Worm (Caenorhabditis elegans) whole organism, young adult: ENCODE data around the gene spp-16.

ENCODE experiments used
- F33H1.4 ChIP-seq: fragments of 200-800 bp; sonication (Bioruptor generic); IDR thresholded peaks from 2 replicates; pipeline ENCODE4 v1.3.6; 2022; ENCODE audit warnings: missing genetic modification reagents, missing genetic modification characterization, missing compliant biosample characterization
- F57A8.1 ChIP-seq: fragments of 200-800 bp; sonication (Bioruptor generic); optimal IDR thresholded peaks from 2 replicates; lab custom pipeline; 2018; ENCODE audit warnings: mild to moderate bottlenecking, missing genetic modification characterization, moderate library complexity, missing compliant biosample characterization
- Y95B8A.8 ChIP-seq: fragments of 200-800 bp; sonication (Bioruptor generic); IDR thresholded peaks from 2 replicates; pipeline ENCODE4 v1.3.6; 2022; ENCODE audit warnings: missing genetic modification reagents, missing genetic modification characterization, missing compliant biosample characterization
- ZK185.1 ChIP-seq: sonication (generic microtip); optimal IDR thresholded peaks from 2 replicates; lab custom pipeline; 2016; ENCODE audit warnings: mild to moderate bottlenecking, missing genetic modification characterization, missing compliant biosample characterization; ENCODE audit not compliant: poor library complexity, severe bottlenecking
- akir-1 ChIP-seq: fragments of 200-800 bp; sonication (Bioruptor generic); optimal IDR thresholded peaks from 2 replicates; lab custom pipeline; 2018; ENCODE audit warnings: mild to moderate bottlenecking, missing genetic modification characterization, moderate library complexity, missing compliant biosample characterization
- aptf-2 ChIP-seq: fragments of 200-800 bp; sonication (Bioruptor generic); conservative IDR thresholded peaks from 2 replicates; pipeline ENCODE4 v1.3.6; 2022; ENCODE audit warnings: missing genetic modification reagents, missing genetic modification characterization, missing compliant biosample characterization
- athp-1 ChIP-seq: sonication (generic microtip); optimal IDR thresholded peaks from 2 replicates; lab custom pipeline; 2017; ENCODE audit warnings: mild to moderate bottlenecking, missing genetic modification characterization, missing compliant biosample characterization
- bed-1 ChIP-seq: fragments of 200-800 bp; sonication (Bioruptor generic); IDR thresholded peaks from 2 replicates; pipeline ENCODE4 v1.3.6; 2022; ENCODE audit warnings: missing genetic modification reagents, missing genetic modification characterization, missing compliant biosample characterization
- ccch-3 ChIP-seq: fragments of 200-800 bp; sonication (Bioruptor generic); optimal IDR thresholded peaks from 2 replicates; lab custom pipeline; 2018; ENCODE audit warnings: mild to moderate bottlenecking, missing genetic modification characterization, missing compliant biosample characterization
- ceh-58 ChIP-seq: fragments of 200-800 bp; sonication (Bioruptor generic); IDR thresholded peaks from 2 replicates; pipeline ENCODE4 v1.3.6; 2022; ENCODE audit warnings: missing genetic modification characterization, missing compliant biosample characterization
- ceh-79 ChIP-seq: sonication (generic microtip); optimal IDR thresholded peaks from 2 replicates; lab custom pipeline; 2017; ENCODE audit warnings: mild to moderate bottlenecking, missing genetic modification characterization, missing compliant biosample characterization
- dpl-1 ChIP-seq: fragments of 150-350 bp; optimal IDR thresholded peaks from 2 replicates; lab custom pipeline; 2014; ENCODE audit warnings: missing biosample characterization, missing genetic modification reagents, missing genetic modification characterization
- efl-1 ChIP-seq: fragments of 150-350 bp; optimal IDR thresholded peaks from 2 replicates; lab custom pipeline; 2014; ENCODE audit warnings: missing biosample characterization, missing genetic modification reagents, missing genetic modification characterization
- egl-18 ChIP-seq: fragments of 200-800 bp; sonication (Bioruptor generic); IDR thresholded peaks from 2 replicates; pipeline ENCODE4 v1.3.6; 2022; ENCODE audit warnings: missing genetic modification reagents, missing genetic modification characterization, missing compliant biosample characterization
- hrde-1 ChIP-seq: sonication (generic microtip); optimal IDR thresholded peaks from 2 replicates; lab custom pipeline; 2016; ENCODE audit warnings: missing genetic modification characterization, mild to moderate bottlenecking, missing compliant biosample characterization, moderate library complexity, missing genotype, missing genetic modification reagents, borderline replicate concordance
- let-526 ChIP-seq: fragments of 200-800 bp; sonication (Bioruptor generic); IDR thresholded peaks from 2 replicates; pipeline ENCODE4 v1.3.6; 2022; ENCODE audit warnings: missing genetic modification reagents, missing genetic modification characterization, missing compliant biosample characterization
- lsy-27 ChIP-seq: sonication (generic microtip); optimal IDR thresholded peaks from 2 replicates; lab custom pipeline; 2017; ENCODE audit warnings: missing genetic modification characterization, mild to moderate bottlenecking, missing compliant biosample characterization, antibody characterized with exemption, missing genotype, borderline replicate concordance; ENCODE audit not compliant: insufficient read depth
- nfya-1 ChIP-seq: sonication (generic microtip); optimal IDR thresholded peaks from 2 replicates; lab custom pipeline; 2017; ENCODE audit warnings: antibody characterized with exemption, missing compliant biosample characterization, missing genetic modification characterization, borderline replicate concordance; ENCODE audit not compliant: insufficient read depth
- nfya-2 ChIP-seq: fragments of 200-800 bp; sonication (Bioruptor generic); IDR thresholded peaks from 2 replicates; pipeline ENCODE4 v1.3.6; 2022; ENCODE audit warnings: missing genetic modification reagents, missing genetic modification characterization, missing compliant biosample characterization
- nhr-120 ChIP-seq: fragments of 200-800 bp; sonication (Bioruptor generic); IDR thresholded peaks from 2 replicates; pipeline ENCODE4 v1.3.6; 2022; ENCODE audit warnings: missing genetic modification characterization, missing compliant biosample characterization
- nhr-80 ChIP-seq: sonication (generic microtip); optimal IDR thresholded peaks from 2 replicates; lab custom pipeline; 2016; ENCODE audit warnings: missing genetic modification characterization, missing compliant biosample characterization
- nhr-90 ChIP-seq: sonication (generic microtip); optimal IDR thresholded peaks from 2 replicates; lab custom pipeline; 2016; ENCODE audit warnings: missing genotype, mild to moderate bottlenecking, missing genetic modification characterization, missing compliant biosample characterization
- repo-1 ChIP-seq: sonication (generic microtip); optimal IDR thresholded peaks from 2 replicates; lab custom pipeline; 2017; ENCODE audit warnings: mild to moderate bottlenecking, missing genetic modification characterization, missing compliant biosample characterization
- tbp1 ChIP-seq: fragments of 200-800 bp; sonication (Bioruptor generic); optimal IDR thresholded peaks from 2 replicates; lab custom pipeline; 2018; ENCODE audit warnings: mild to moderate bottlenecking, missing genetic modification characterization, missing compliant biosample characterization
- tlf-1 ChIP-seq: fragments of 200-800 bp; sonication (Bioruptor generic); optimal IDR thresholded peaks from 2 replicates; lab custom pipeline; 2018; ENCODE audit warnings: mild to moderate bottlenecking, missing genetic modification characterization, missing compliant biosample characterization
- ztf-25 ChIP-seq: fragments of 200-800 bp; sonication (Bioruptor generic); IDR thresholded peaks from 2 replicates; pipeline ENCODE4 v1.3.6; 2022; ENCODE audit warnings: missing genetic modification reagents, missing genetic modification characterization, missing compliant biosample characterization
- ztf-3 ChIP-seq: fragments of 200-800 bp; sonication (Bioruptor generic); optimal IDR thresholded peaks from 2 replicates; lab custom pipeline; 2018; ENCODE audit warnings: mild to moderate bottlenecking, missing genetic modification characterization, missing compliant biosample characterization

The spp-16 gene

DNA sequence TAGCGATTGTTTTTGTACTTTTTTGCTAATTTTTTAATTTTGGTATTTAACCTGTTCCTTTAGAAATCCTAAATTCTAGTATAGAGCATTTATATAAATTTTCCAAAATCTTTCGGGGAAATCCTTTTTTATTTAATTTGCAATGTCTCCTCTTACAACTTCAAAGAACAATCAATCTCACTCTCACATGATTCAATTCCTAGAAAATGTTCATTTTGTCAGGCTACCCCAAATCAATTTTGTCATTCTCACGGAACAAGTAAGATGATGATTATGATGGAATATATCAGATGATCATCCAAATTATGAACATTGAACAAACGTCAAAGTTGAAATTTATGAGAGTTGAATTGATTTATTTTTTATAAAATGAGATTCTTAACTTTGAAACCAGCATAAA lies 36.2 kb upstream of the spp-16 start (continued):
- TF ChIP-seq F33H1.4 (GFP tag; lab: Robert Waterston, UW) (no peak), tbp1 (GFP tag; lab: Kevin White, UChicago) (peak; percentile 2), tlf-1 (GFP tag; lab: Kevin White, UChicago) (no peak)
- TF ChIP-seq, all 124 proteins: peak for 11

DNA sequence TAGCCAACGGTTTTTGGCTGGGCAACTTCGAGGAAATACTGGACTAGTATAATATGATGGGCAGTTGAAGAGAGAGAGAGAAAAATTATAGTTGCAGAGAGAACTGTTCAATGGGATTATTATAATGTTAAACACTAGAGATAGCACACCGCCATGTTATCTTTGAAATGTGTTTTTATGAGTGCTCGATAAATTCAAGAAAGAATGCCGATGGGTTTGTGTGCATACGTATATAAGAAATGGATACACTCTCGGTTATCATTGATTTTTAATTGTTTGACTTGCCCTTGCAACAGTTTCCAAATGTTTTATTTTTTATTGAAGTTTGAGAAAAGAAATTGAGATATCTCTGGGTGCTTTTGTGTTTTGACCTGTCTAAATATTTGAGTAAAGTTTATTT lies 35.6 kb upstream of the spp-16 start, which contains the start of gene F17C11.12:
TSS of gene F17C11.12 (minus strand) at position 240 of the 400 bp plus-strand sequence.
- TF ChIP-seq Y95B8A.8 (GFP tag; lab: Robert Waterston, UW): no peak
- no peak for TF ChIP-seq ccch-3
- TF ChIP-seq nhr-80 (tag; lab: Kevin White, UChicago): peak; percentile 66

DNA sequence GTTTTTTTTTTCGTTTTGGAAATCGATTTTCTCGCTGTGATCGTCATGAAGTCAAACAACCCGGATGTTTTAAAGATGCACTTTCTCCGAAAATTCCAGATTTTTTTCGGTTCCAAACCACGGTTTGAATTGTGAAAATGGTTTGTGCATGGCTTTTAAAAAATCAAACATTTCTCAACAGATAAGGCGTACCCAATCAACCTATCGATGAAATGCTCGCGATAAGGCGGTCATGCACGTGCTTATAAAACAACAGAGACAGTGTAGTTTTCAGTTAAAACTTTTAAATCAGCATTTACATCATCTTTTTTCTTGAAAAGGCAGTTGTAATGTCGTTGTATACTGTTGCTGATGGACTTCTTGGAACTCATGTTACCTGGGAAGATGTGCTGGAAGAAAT lies 31.3 kb upstream of the spp-16 start, which contains the start of gene F58B4.5:
TSS of gene F58B4.5 (plus strand) at position 283 of the 400 bp plus-strand sequence.
- TF ChIP-seq nhr-80 (tag; lab: Kevin White, UChicago) (peak; percentile 92), nhr-90 (tag; lab: Kevin White, UChicago) (no peak)

- TF ChIP-seq aptf-2 (GFP tag; lab: Robert Waterston, UW) (no peak), repo-1 (tag; lab: Kevin White, UChicago) (no peak), nfya-1 (tag; lab: Kevin White, UChicago) (no peak), ZK185.1 (tag; lab: Kevin White, UChicago) (no peak), ztf-25 (no peak)
These were observed 30.1 kb upstream of the spp-16 start, which contains the start of gene scvp-1 for ce11 chrV:10931189-10931588. scvp-1 (minus strand) TSS chrV:10931289.

DNA sequence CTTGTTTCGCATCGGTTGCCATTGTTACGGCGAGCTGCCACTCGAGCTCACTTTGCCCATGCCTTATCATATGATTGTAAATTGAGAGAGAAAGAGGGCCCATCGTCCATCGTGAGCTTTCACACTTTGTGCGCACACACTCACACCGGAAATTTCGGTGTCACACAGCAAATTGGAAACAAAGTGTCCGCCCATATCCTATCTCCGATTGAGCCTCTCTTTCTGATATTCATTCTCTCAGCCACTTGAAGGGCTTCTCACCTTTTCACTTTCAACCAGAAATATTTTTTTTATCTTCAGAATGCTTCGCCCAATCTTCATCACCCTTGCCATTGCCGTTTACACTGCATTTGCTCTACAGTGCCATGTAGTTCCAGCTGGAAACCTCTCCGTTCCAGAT lies 28.4 kb upstream of the spp-16 start, which contains the start of gene F58B4.3:
TSS of gene F58B4.3 (plus strand) at position 301 of the 400 bp plus-strand sequence.
- TF ChIP-seq egl-18 (no peak), ceh-79 (tag; lab: Kevin White, UChicago) (no peak), lsy-27 (no peak), hrde-1 (no peak), tbp1 (GFP tag; lab: Kevin White, UChicago) (no peak)

DNA sequence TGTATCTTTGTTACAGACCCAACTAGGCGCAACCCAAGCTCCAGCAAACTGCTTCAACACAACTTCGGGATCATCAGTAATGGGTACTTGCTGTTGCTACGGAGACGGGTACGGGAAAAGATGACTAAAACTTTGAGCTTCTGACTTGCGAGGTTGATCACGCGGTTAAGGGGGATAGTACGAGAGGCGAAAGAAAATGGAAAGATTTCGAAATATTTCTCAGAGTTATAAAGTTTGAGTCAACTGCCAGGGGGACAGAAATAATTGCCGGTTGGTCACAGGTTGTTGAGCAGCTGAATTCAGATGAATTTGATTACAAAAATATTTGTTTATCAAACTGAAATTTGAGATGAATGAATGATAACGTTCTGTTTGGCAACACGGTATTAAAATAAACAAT lies 24.6 kb upstream of the spp-16 start:
- no peak for TF ChIP-seq efl-1

DNA sequence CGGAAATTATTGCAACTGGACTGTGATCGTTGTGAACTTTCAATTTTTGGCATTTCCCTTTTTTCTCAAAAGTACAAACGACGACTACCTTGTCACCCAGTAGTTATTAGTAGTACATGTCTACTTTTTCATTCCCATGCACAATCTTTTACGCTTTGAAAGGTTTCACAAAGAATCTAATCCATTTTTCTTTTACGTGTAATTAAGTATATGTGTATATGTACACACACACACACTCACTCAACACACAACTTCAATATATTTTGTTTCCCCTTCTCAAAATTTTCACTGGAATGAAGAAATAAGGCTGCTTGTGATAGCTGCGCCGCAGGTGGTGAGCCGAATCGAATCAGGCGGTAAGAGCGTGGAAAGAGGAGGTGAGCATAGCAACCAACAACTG lies 23.6 kb upstream of the spp-16 start, which contains the start of gene F58B4.6:
TSS of gene F58B4.6 (plus strand) at position 301 of the 400 bp plus-strand sequence.
- TF ChIP-seq F57A8.1 (GFP tag; lab: Kevin White, UChicago): no peak
- no peak for TF ChIP-seq Y95B8A.8 (GFP tag; lab: Robert Waterston, UW)
- no peak for TF ChIP-seq dpl-1 (GFP tag; lab: Kevin White, UChicago)
- no peak for TF ChIP-seq repo-1 (tag; lab: Kevin White, UChicago)
- TF ChIP-seq athp-1 (tag; lab: Kevin White, UChicago): no peak
- no peak for TF ChIP-seq let-526 (GFP tag; lab: Robert Waterston, UW)
- no peak for TF ChIP-seq nhr-120
- no peak for TF ChIP-seq akir-1 (GFP tag; lab: Kevin White, UChicago)
- TF ChIP-seq ztf-3 (GFP tag; lab: Kevin White, UChicago): no peak
- no peak for TF ChIP-seq ZK185.1 (tag; lab: Kevin White, UChicago)
- TF ChIP-seq bed-1 (GFP tag; lab: Robert Waterston, UW): no peak
- TF ChIP-seq nfya-2 (GFP tag; lab: Robert Waterston, UW): no peak
- no peak for TF ChIP-seq ceh-58 (GFP tag; lab: Robert Waterston, UW)
- TF ChIP-seq, all 124 proteins: peak for 0
